Fruit fly (Drosophila melanogaster): ENCODE results near the gene Ntl.
"Not testable (repeated sequence)": the region's sequence is repeated elsewhere in the genome, so short reads cannot be mapped to it uniquely, and the experiment has no call there.

dm6 chr2L:7732570-7732969, 21.9 kb downstream of the Ntl start, which contains the start of gene CG13796:
- TF ChIP-seq rgr (GFP tag; optimal IDR thresholded peaks at IDR 0.05); Hr83 (GFP tag; optimal IDR thresholded peaks at IDR 0.05; ENCODE audit: poor library complexity, severe bottlenecking); CrebA (GFP tag; optimal IDR thresholded peaks at IDR 0.05; ENCODE audit: borderline replicate concordance); h (GFP tag; optimal IDR thresholded peaks at IDR 0.05); pan (optimal IDR thresholded peaks at IDR 0.05); usp (GFP tag; optimal IDR thresholded peaks at IDR 0.05); foxo (GFP tag; optimal IDR thresholded peaks at IDR 0.05): not testable (repeated sequence)
